Worm (Caenorhabditis elegans) whole organism, young adult: ENCODE measurements around the gene Y38H6A.5.

Experiments
- F10E7.11 ChIP-seq: sonication (generic microtip); optimal IDR thresholded peaks from 2 replicates; lab custom pipeline; 2017; ENCODE audit warnings: mild to moderate bottlenecking, missing genetic modification characterization, moderate library complexity, missing compliant biosample characterization
- F39B2.1 ChIP-seq: fragments of 200-800 bp; sonication (Bioruptor generic); IDR thresholded peaks from 2 replicates; pipeline ENCODE4 v1.3.6; 2022; ENCODE audit warnings: missing genetic modification reagents, missing genetic modification characterization, missing compliant biosample characterization
- athp-1 ChIP-seq: sonication (generic microtip); optimal IDR thresholded peaks from 2 replicates; lab custom pipeline; 2017; ENCODE audit warnings: mild to moderate bottlenecking, missing genetic modification characterization, missing compliant biosample characterization
- cebp-2 ChIP-seq: fragments of 200-800 bp; sonication (Bioruptor generic); IDR thresholded peaks from 2 replicates; pipeline ENCODE4 v1.3.6; 2022; ENCODE audit warnings: missing genetic modification characterization, missing compliant biosample characterization
- ceh-79 ChIP-seq: sonication (generic microtip); optimal IDR thresholded peaks from 2 replicates; lab custom pipeline; 2017; ENCODE audit warnings: mild to moderate bottlenecking, missing genetic modification characterization, missing compliant biosample characterization
- die-1 ChIP-seq: sonication (generic microtip); optimal IDR thresholded peaks from 2 replicates; lab custom pipeline; 2016; ENCODE audit warnings: missing genotype, mild to moderate bottlenecking, missing genetic modification characterization, missing compliant biosample characterization
- gei-17 ChIP-seq: fragments of 200-800 bp; sonication (Bioruptor generic); optimal IDR thresholded peaks from 2 replicates; lab custom pipeline; 2018; ENCODE audit warnings: mild to moderate bottlenecking, missing genetic modification characterization, missing compliant biosample characterization
- lin-26 ChIP-seq: fragments of 200-800 bp; sonication (Bioruptor generic); IDR thresholded peaks from 2 replicates; pipeline ENCODE4 v1.3.6; 2022; ENCODE audit warnings: missing genetic modification reagents, missing genetic modification characterization, missing compliant biosample characterization
- lin-40 ChIP-seq: sonication (generic microtip); optimal IDR thresholded peaks from 2 replicates; lab custom pipeline; 2016; ENCODE audit warnings: missing genetic modification characterization, mild to moderate bottlenecking, missing compliant biosample characterization, missing genotype, missing genetic modification reagents
- mes-4 ChIP-seq: sonication (generic microtip); optimal IDR thresholded peaks from 2 replicates; lab custom pipeline; 2016; ENCODE audit warnings: missing genotype, missing genetic modification characterization, missing compliant biosample characterization
- nhr-120 ChIP-seq: fragments of 200-800 bp; sonication (Bioruptor generic); IDR thresholded peaks from 2 replicates; pipeline ENCODE4 v1.3.6; 2022; ENCODE audit warnings: missing genetic modification characterization, missing compliant biosample characterization
- repo-1 ChIP-seq: sonication (generic microtip); optimal IDR thresholded peaks from 2 replicates; lab custom pipeline; 2017; ENCODE audit warnings: mild to moderate bottlenecking, missing genetic modification characterization, missing compliant biosample characterization
- snpc-4 ChIP-seq, 5 experiments: fragments of 150-350 bp in 1 of 5; sonication (generic microtip) in 4 of 5; optimal IDR thresholded peaks; 2 replicates each; lab custom pipeline; 2014 to 2018; ENCODE audit warnings: missing genetic modification characterization in 5 of 5, missing biosample characterization in 3 of 5, antibody characterized with exemption in 2 of 5, mild to moderate bottlenecking in 2 of 5, missing compliant biosample characterization in 2 of 5, missing genotype in 2 of 5, moderate library complexity in 2 of 5, missing genetic modification reagents in 1 of 5

DNA sequence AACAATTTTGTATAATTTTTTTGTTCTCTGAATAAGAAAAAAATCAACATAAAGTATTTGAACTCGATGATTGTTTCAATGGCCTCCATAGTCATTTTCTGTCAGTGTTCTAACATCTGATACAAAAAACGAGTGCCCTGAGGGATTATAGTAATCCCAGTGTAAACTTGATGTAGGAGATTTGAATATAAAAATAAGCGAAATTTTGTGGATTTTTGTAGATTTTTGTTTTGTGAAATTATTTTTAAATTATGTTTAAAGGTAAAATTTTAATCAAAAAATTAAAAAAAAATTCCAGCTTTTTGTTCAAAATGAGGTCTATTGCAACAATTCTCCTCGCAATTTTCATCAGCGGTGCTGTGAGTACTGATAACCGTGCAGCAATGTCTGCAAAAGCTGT is 9.7 kb downstream of the Y38H6A.5 start, which contains the start of gene Y38H6A.1:
- no peak for TF ChIP-seq ceh-79
- no peak for TF ChIP-seq die-1 (tag; lab: Kevin White, UChicago)
- no peak for TF ChIP-seq athp-1 (tag; lab: Kevin White, UChicago)
- TF ChIP-seq F10E7.11 (tag; lab: Kevin White, UChicago) = no peak
- no peak for TF ChIP-seq snpc-4 (GFP tag; optimal IDR thresholded peaks at IDR 0.05; lab: Kevin White, UChicago)
- no peak for TF ChIP-seq snpc-4 (tag; optimal IDR thresholded peaks at IDR 0.05; lab: Kevin White, UChicago)
- no peak for TF ChIP-seq cebp-2 (GFP tag; lab: Robert Waterston, UW)
- TF ChIP-seq gei-17 (GFP tag; lab: Kevin White, UChicago) = no peak
- no peak for TF ChIP-seq mes-4 (tag; lab: Kevin White, UChicago)
- no peak for TF ChIP-seq nhr-120 (GFP tag; lab: Robert Waterston, UW)
- no peak for TF ChIP-seq lin-40 (tag; lab: Kevin White, UChicago)
- no peak for TF ChIP-seq lin-26 (GFP tag; lab: Robert Waterston, UW)
- no peak for TF ChIP-seq F39B2.1
- no peak for TF ChIP-seq repo-1 (tag; lab: Kevin White, UChicago)
